Fruit fly (Drosophila melanogaster): Measurements from ENCODE around the gene CG42359.

Gene CG42359

dm6 chr3R:19180263-19180893 lies 18.3 kb upstream of the CG42359 start, which contains the start of the genes CG5555 and myd (continued):
- TF ChIP-seq her (GFP tag; optimal IDR thresholded peaks at IDR 0.05): peak; percentile 25
- peak; percentile 50; the same call in 1 of the 3 replicates for TF ChIP-seq ken (GFP tag; IDR thresholded peaks at IDR 0.05)
- TF ChIP-seq ranshi (GFP tag; IDR thresholded peaks at IDR 0.05): peak; percentile 30; the same call in 1 of the 2 replicates
- no peak for TF ChIP-seq CG15479 (GFP tag; optimal IDR thresholded peaks at IDR 0.05)
- no peak for TF ChIP-seq btn (GFP tag; optimal IDR thresholded peaks at IDR 0.05)
- no peak for TF ChIP-seq Hey (tag; optimal IDR thresholded peaks at IDR 0.05)
- TF ChIP-seq Sry-δ (GFP tag; optimal IDR thresholded peaks at IDR 0.05): peak; percentile 53
- TF ChIP-seq chn (GFP tag; optimal IDR thresholded peaks at IDR 0.05): peak; percentile 38
- TF ChIP-seq Ets65A (GFP tag): no peak
- TF ChIP-seq ro (GFP tag; IDR thresholded peaks at IDR 0.05): no peak
- no peak for TF ChIP-seq CG4360 (GFP tag; IDR thresholded peaks at IDR 0.05)
- TF ChIP-seq jing (GFP tag; optimal IDR thresholded peaks at IDR 0.05): no peak
- peak; percentile 47 for TF ChIP-seq Hsf (GFP tag; optimal IDR thresholded peaks at IDR 0.05)
- no peak for TF ChIP-seq Hr39 (optimal IDR thresholded peaks at IDR 0.05)
- TF ChIP-seq CG14441 (GFP tag; IDR thresholded peaks at IDR 0.05): no peak
- no peak for TF ChIP-seq CG18476 (GFP tag; optimal IDR thresholded peaks at IDR 0.05)
- peak; percentile 73 for TF ChIP-seq Drgx (GFP tag; IDR thresholded peaks at IDR 0.05)
- no peak for TF ChIP-seq ems (GFP tag; optimal IDR thresholded peaks at IDR 0.05)
- TF ChIP-seq kah (GFP tag; optimal IDR thresholded peaks at IDR 0.05): no peak
- TF ChIP-seq CG3838 (GFP tag; optimal IDR thresholded peaks at IDR 0.05): peak; percentile 42
- no peak for TF ChIP-seq CG34376 (GFP tag; optimal IDR thresholded peaks at IDR 0.05)
- TF ChIP-seq Doc2 (GFP tag; IDR thresholded peaks at IDR 0.05): no peak
- TF ChIP-seq CG1792 (GFP tag; optimal IDR thresholded peaks at IDR 0.05): no peak
- TF ChIP-seq Dp (GFP tag; optimal IDR thresholded peaks at IDR 0.05): peak; percentile 80
- TF ChIP-seq NFAT (GFP tag; IDR thresholded peaks at IDR 0.05): 0 out of 2 replicates have a peak, but pooled peaks have one; percentile 48
- TF ChIP-seq pb (GFP tag; optimal IDR thresholded peaks at IDR 0.05): peak; percentile 47
- TF ChIP-seq Nf-YC (tag; optimal IDR thresholded peaks at IDR 0.05): no peak
- TF ChIP-seq CG10654 (GFP tag; optimal IDR thresholded peaks at IDR 0.05): no peak
- no peak for TF ChIP-seq CoRest (tag; optimal IDR thresholded peaks at IDR 0.05)
- TF ChIP-seq bab2 (GFP tag; optimal IDR thresholded peaks at IDR 0.05): peak; percentile 27
- no peak for TF ChIP-seq Hr78 (GFP tag; optimal IDR thresholded peaks at IDR 0.05)
- TF ChIP-seq CG6272 (GFP tag; IDR thresholded peaks at IDR 0.05): no peak
- TF ChIP-seq lov (optimal IDR thresholded peaks at IDR 0.05): no peak
- 0 out of 3 replicates have a peak, but pooled peaks have one; percentile 12 for TF ChIP-seq lov (GFP tag; IDR thresholded peaks at IDR 0.05)
- peak; percentile 59; the same call in 1 of the 3 replicates for TF ChIP-seq ci (GFP tag; IDR thresholded peaks at IDR 0.05)
- TF ChIP-seq CG14050 (GFP tag; IDR thresholded peaks at IDR 0.05): no peak
- TF ChIP-seq CG4617 (GFP tag; optimal IDR thresholded peaks at IDR 0.05; ENCODE audit: borderline replicate concordance): peak; percentile 60
- peak; percentile 28; the same call in 1 of the 2 replicates for TF ChIP-seq chm (GFP tag; IDR thresholded peaks at IDR 0.05)
- no peak for TF ChIP-seq CG2129 (GFP tag; IDR thresholded peaks at IDR 0.05; ENCODE audit: partially characterized antibody)
- TF ChIP-seq Bteb2 (GFP tag; optimal IDR thresholded peaks at IDR 0.05): peak; percentile 35
- no peak for TF ChIP-seq CG13123 (GFP tag; optimal IDR thresholded peaks at IDR 0.05)
- peak; percentile 26 for TF ChIP-seq Hr3 (GFP tag; optimal IDR thresholded peaks at IDR 0.05)
- peak; percentile 55 for TF ChIP-seq Fer1 (GFP tag; optimal IDR thresholded peaks at IDR 0.05)
- TF ChIP-seq CG3995 (GFP tag; optimal IDR thresholded peaks at IDR 0.05): peak; percentile 87
- peak; percentile 18 for TF ChIP-seq CG3281 (GFP tag; optimal IDR thresholded peaks at IDR 0.05)
- TF ChIP-seq CG33557 (GFP tag; optimal IDR thresholded peaks at IDR 0.05): no peak
- peak; percentile 53 for TF ChIP-seq CG12769 (tag; optimal IDR thresholded peaks at IDR 0.05)
- TF ChIP-seq grau (tag; optimal IDR thresholded peaks at IDR 0.05): peak; percentile 66
- TF ChIP-seq Fer2 (tag; optimal IDR thresholded peaks at IDR 0.05): no peak
- TF ChIP-seq gt (GFP tag; IDR thresholded peaks at IDR 0.05): no peak
- TF ChIP-seq B-H1 (GFP tag; IDR thresholded peaks at IDR 0.05): no peak; the same call in 2 of the 3 replicates
- TF ChIP-seq pho (GFP tag; optimal IDR thresholded peaks at IDR 0.05): peak; percentile 73
